Worm (Caenorhabditis elegans): ENCODE results near the gene R04E5.7.
A peak's percentile ranks its signal among the peaks of the same experiment; 100 is the strongest.

R04E5.7 gene

DNA sequence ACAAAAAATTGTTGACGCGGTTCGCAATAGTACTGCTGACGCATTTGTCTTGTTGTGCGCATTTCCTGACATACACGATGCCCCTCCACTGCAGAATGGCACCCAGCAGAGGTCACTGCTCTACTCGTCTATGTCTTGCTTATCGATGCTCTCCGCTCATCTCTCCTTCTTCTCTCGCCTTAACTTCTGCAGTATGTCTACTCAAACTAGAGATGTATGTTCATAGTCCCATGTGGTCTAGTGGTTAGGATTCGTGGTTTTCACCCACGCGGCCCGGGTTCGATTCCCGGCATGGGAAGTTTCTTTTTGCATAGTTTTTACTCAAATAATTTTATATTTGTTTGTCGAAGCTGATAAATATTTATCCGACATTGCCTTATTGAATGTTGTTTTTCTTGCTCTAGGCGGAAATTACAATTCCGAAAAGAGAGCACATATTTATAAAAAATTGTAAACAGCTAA, 38.9 kb upstream of the R04E5.7 start, which contains the start of gene C28G1.2 (continued):
- TF ChIP-seq che-1 (tag; optimal IDR thresholded peaks at IDR 0.05) (peak; percentile 93), unc-55 (GFP tag; optimal IDR thresholded peaks at IDR 0.05) (peak; percentile 25), ceh-24 (tag; optimal IDR thresholded peaks at IDR 0.05) (peak; percentile 79), mec-3 (tag; optimal IDR thresholded peaks at IDR 0.05; ENCODE audit: borderline replicate concordance) (peak; percentile 75), dmd-4 (tag; optimal IDR thresholded peaks at IDR 0.05; ENCODE audit: borderline replicate concordance) (peak; percentile 91), ceh-9 (tag; optimal IDR thresholded peaks at IDR 0.05) (peak; percentile 87), zip-5 (tag; optimal IDR thresholded peaks at IDR 0.05) (peak; percentile 80), ahr-1 (tag; optimal IDR thresholded peaks at IDR 0.05) (peak; percentile 92), fkh-10 (GFP tag; optimal IDR thresholded peaks at IDR 0.05) (peak; percentile 80), elt-4 (tag; optimal IDR thresholded peaks at IDR 0.05) (peak; percentile 90), tbx-2 (tag; optimal IDR thresholded peaks at IDR 0.05) (peak; percentile 95), C08G9.2 (tag; optimal IDR thresholded peaks at IDR 0.05) (peak; percentile 87), ttx-3 (tag; optimal IDR thresholded peaks at IDR 0.05) (peak; percentile 95), ceh-2 (tag; optimal IDR thresholded peaks at IDR 0.05) (peak; percentile 89), pha-2 (tag; optimal IDR thresholded peaks at IDR 0.05) (peak; percentile 94), ceh-22 (tag; optimal IDR thresholded peaks at IDR 0.05) (peak; percentile 8), ceh-14 (tag; optimal IDR thresholded peaks at IDR 0.05) (peak; percentile 92), hlh-6 (tag; optimal IDR thresholded peaks at IDR 0.05) (peak; percentile 93), pha-4 (tag; optimal IDR thresholded peaks at IDR 0.05) (no peak), ama-1 (optimal IDR thresholded peaks at IDR 0.05) (no peak), pax-1 (tag; optimal IDR thresholded peaks at IDR 0.05) (peak; percentile 26), C38D4.7 (GFP tag; optimal IDR thresholded peaks at IDR 0.05) (peak; percentile 92), fkh-6 (tag; optimal IDR thresholded peaks at IDR 0.05) (peak; percentile 91), ceh-18 (tag; optimal IDR thresholded peaks at IDR 0.05) (peak; percentile 94), elt-2 (tag; optimal IDR thresholded peaks at IDR 0.05) (peak; percentile 96), ztf-16 (tag; optimal IDR thresholded peaks at IDR 0.05) (peak; percentile 93), ceh-45 (GFP tag; IDR thresholded peaks at IDR 0.05) (peak; percentile 94), hlh-15 (tag; optimal IDR thresholded peaks at IDR 0.05) (peak; percentile 91), nhr-11 (tag; optimal IDR thresholded peaks at IDR 0.05) (no peak), sox-2 (GFP tag; IDR thresholded peaks at IDR 0.05) (peak; percentile 86), nhr-232 (tag; optimal IDR thresholded peaks at IDR 0.05) (peak; percentile 90), pqm-1 (tag; optimal IDR thresholded peaks at IDR 0.05) (peak; percentile 85), T23F11.4 (GFP tag; optimal IDR thresholded peaks at IDR 0.05) (peak; percentile 96), nfya-1 (tag; optimal IDR thresholded peaks at IDR 0.05) (peak; percentile 89), gmeb-2 (tag; optimal IDR thresholded peaks at IDR 0.05) (peak; percentile 94), npax-4 (tag; optimal IDR thresholded peaks at IDR 0.05) (peak; percentile 85), ceh-19 (GFP tag; optimal IDR thresholded peaks at IDR 0.05) (peak; percentile 95), ets-4 (tag; optimal IDR thresholded peaks at IDR 0.05) (peak; percentile 52), rnt-1 (tag; optimal IDR thresholded peaks at IDR 0.05) (peak; percentile 96), unc-42 (tag; optimal IDR thresholded peaks at IDR 0.05) (peak; percentile 93), unc-86 (tag; optimal IDR thresholded peaks at IDR 0.05) (peak; percentile 94), lin-11 (tag; optimal IDR thresholded peaks at IDR 0.05) (peak; percentile 91), eyg-1 (tag; optimal IDR thresholded peaks at IDR 0.05) (peak; percentile 95), tbx-7 (tag; optimal IDR thresholded peaks at IDR 0.05) (peak; percentile 77)

DNA sequence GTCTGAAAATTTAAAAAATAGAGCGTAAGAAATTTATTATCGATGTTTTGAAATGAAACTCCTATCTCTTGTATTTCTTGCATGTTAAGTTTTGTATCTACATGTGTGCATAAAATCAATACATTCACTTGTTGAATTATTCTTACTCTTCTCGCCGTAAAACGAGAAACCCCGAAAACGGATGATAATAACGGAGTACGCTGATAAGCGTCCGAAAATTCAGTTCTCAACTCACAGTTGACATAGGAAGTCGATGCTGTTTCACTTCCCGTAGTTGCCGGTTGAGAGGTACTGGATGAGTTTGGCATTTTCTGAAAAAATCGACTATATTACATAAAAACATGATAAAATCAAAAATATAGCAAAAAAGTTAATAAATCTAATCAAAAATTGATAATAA, 38.3 kb upstream of the R04E5.7 start, which contains the start of gene sec-15:
TSS of gene sec-15 (minus strand) at position 311 of the 400 bp plus-strand sequence.
- TF ChIP-seq T23F11.4 (GFP tag; optimal IDR thresholded peaks at IDR 0.05) (no peak), ahr-1 (tag; optimal IDR thresholded peaks at IDR 0.05) (no peak), K02D7.2 (tag; optimal IDR thresholded peaks at IDR 0.05) (no peak), K09A11.1 (tag; optimal IDR thresholded peaks at IDR 0.05; ENCODE audit: insufficient read depth) (no peak), nhr-232 (tag; optimal IDR thresholded peaks at IDR 0.05) (no peak), sdc-2 (tag; optimal IDR thresholded peaks at IDR 0.05) (no peak), C38D4.7 (GFP tag; optimal IDR thresholded peaks at IDR 0.05) (no peak), ceh-22 (tag; optimal IDR thresholded peaks at IDR 0.05) (no peak), Y22D7AL.16 (tag; optimal IDR thresholded peaks at IDR 0.05) (no peak), ceh-48 (tag; optimal IDR thresholded peaks at IDR 0.05) (no peak), mec-3 (tag; optimal IDR thresholded peaks at IDR 0.05; ENCODE audit: borderline replicate concordance) (no peak), syd-9 (tag; optimal IDR thresholded peaks at IDR 0.05) (no peak), tbx-2 (tag; optimal IDR thresholded peaks at IDR 0.05) (no peak), rnt-1 (tag; optimal IDR thresholded peaks at IDR 0.05) (no peak), unc-55 (GFP tag; optimal IDR thresholded peaks at IDR 0.05) (no peak), nfya-1 (tag; optimal IDR thresholded peaks at IDR 0.05) (no peak)
